Worm (Caenorhabditis elegans): ENCODE data around the gene F35H10.10.

ce11 chrIV:8359716-8360407 lies 47.1 kb upstream of the F35H10.10 start, which contains the start of gene D2096.5:
- TF ChIP-seq T22C8.4 (GFP tag; IDR thresholded peaks at IDR 0.05) (no peak), ztf-29 (GFP tag; IDR thresholded peaks at IDR 0.05) (no peak), flt-1 (GFP tag; IDR thresholded peaks at IDR 0.05) (no peak), tab-1 (GFP tag; IDR thresholded peaks at IDR 0.05) (no peak)
